Worm (Caenorhabditis elegans) whole organism, early embryonic: ENCODE results near the gene F15H10.7.

Experiments
- aly-1 ChIP-seq: sonication (generic microtip); optimal IDR thresholded peaks from 2 replicates; lab custom pipeline; 2016; ENCODE audit warnings: missing genetic modification characterization, missing compliant biosample characterization
- ama-1 ChIP-seq: fragments of 150-350 bp; optimal IDR thresholded peaks from 2 replicates; lab custom pipeline; 2014
- ets-7 ChIP-seq: sonication (generic microtip); optimal IDR thresholded peaks from 2 replicates; lab custom pipeline; 2016; ENCODE audit warnings: missing genotype, missing genetic modification characterization, missing compliant biosample characterization

DNA sequence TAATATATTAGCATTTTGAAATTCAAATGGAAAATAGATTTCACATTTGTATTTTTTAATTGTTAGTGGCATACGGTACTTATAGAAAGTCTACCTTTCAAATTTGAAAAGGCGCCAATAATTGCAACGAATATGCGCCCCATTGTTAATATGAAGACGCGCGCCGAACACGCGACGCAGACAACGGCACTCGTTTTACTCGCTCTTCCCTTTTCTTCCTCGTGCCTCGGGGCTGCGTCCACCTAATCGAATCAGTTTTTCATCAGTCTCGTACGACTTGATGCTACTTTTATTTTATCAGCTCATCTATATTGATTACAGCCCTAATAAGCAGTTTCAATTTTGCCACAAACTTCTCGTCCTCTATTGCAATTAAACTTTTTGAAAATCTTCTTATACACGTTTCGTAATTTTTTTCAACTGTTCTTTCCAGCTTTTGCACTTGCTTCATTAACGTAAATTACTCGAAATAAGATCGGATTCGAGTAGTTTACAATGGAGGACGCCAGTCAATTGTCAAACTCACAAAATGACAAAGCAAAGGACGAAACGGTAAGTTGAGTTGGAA lies 44.3 kb downstream of the F15H10.7 start, which contains the start of gene cash-1:
- TF ChIP-seq ama-1 (no peak), ets-7 (tag; lab: Kevin White, UChicago) (no peak), aly-1 (no peak)
